Fruit fly (Drosophila melanogaster) whole organism, embryonic: Measurements from ENCODE around the gene Ankrd49.

Experiments
- Bdp1 ChIP-seq: fragments of 200-800 bp; sonication (Bioruptor generic); optimal IDR thresholded peaks from 3 replicates; lab custom pipeline; 2016; ENCODE audit warnings: missing biosample characterization, missing genetic modification characterization
- CG10366 ChIP-seq: fragments of 200-800 bp; sonication (Bioruptor generic); IDR thresholded peaks from 2 replicates; pipeline ENCODE4 v1.3.6; 2022; ENCODE audit warnings: missing biosample characterization, missing genetic modification characterization
- CG10959 ChIP-seq: fragments of 200-800 bp; sonication (Bioruptor generic); IDR thresholded peaks from 2 replicates; pipeline ENCODE4 v1.3.6; 2022; ENCODE audit warnings: missing biosample characterization, missing genetic modification characterization
- CG11093 ChIP-seq: fragments of 200-800 bp; sonication (Bioruptor generic); IDR thresholded peaks from 3 replicates; pipeline ENCODE4 v1.3.6; 2022; ENCODE audit warnings: missing biosample characterization, missing genetic modification characterization
- CG11695 ChIP-seq: fragments of 200-800 bp; sonication (Bioruptor generic); IDR thresholded peaks from 3 replicates; pipeline ENCODE4 v1.3.6; 2022; ENCODE audit warnings: missing biosample characterization, missing genetic modification characterization
- CG12299 ChIP-seq: fragments of 200-800 bp; sonication (Bioruptor generic); optimal IDR thresholded peaks from 2 replicates; lab custom pipeline; 2018; ENCODE audit warnings: missing biosample characterization, mild to moderate bottlenecking, missing genetic modification characterization
- CG1233 ChIP-seq: fragments of 200-800 bp; sonication (Bioruptor generic); optimal IDR thresholded peaks from 4 replicates; lab custom pipeline; 2018; ENCODE audit warnings: missing biosample characterization, mild to moderate bottlenecking, missing genetic modification characterization
- CG12942 ChIP-seq: fragments of 200-800 bp; sonication (Bioruptor generic); optimal IDR thresholded peaks from 3 replicates; lab custom pipeline; 2016; ENCODE audit warnings: missing biosample characterization, missing genetic modification characterization
- CG14050 ChIP-seq: fragments of 200-800 bp; sonication (Bioruptor generic); IDR thresholded peaks from 3 replicates; pipeline ENCODE4 v1.3.6; 2022; ENCODE audit warnings: missing biosample characterization, missing genetic modification characterization
- CG1647 ChIP-seq: fragments of 200-800 bp; sonication (Bioruptor generic); optimal IDR thresholded peaks from 3 replicates; lab custom pipeline; 2016; ENCODE audit warnings: missing biosample characterization, missing genetic modification characterization
- CG16779 ChIP-seq: fragments of 200-800 bp; sonication (Bioruptor generic); IDR thresholded peaks from 2 replicates; pipeline ENCODE4 v1.3.6; 2022; ENCODE audit warnings: missing biosample characterization, missing genetic modification characterization
- CG16863 ChIP-seq: fragments of 200-800 bp; sonication (Bioruptor generic); optimal IDR thresholded peaks from 3 replicates; lab custom pipeline; 2016; ENCODE audit warnings: missing biosample characterization, missing genetic modification characterization
- CG17829 ChIP-seq: fragments of 200-800 bp; optimal IDR thresholded peaks from 2 replicates; lab custom pipeline; 2019; ENCODE audit warnings: missing biosample characterization, mild to moderate bottlenecking, missing genetic modification characterization, moderate library complexity
- CG30403 ChIP-seq: fragments of 200-800 bp; sonication (Bioruptor generic); optimal IDR thresholded peaks from 3 replicates; lab custom pipeline; 2016; ENCODE audit warnings: missing biosample characterization, missing genetic modification characterization
- CG3281 ChIP-seq: fragments of 200-800 bp; sonication (Bioruptor generic); optimal IDR thresholded peaks from 3 replicates; lab custom pipeline; 2017; ENCODE audit warnings: missing biosample characterization, mild to moderate bottlenecking, missing genetic modification characterization
- CG3726 ChIP-seq: fragments of 200-800 bp; sonication (Bioruptor generic); IDR thresholded peaks from 3 replicates; pipeline ENCODE4, ENCODE4 v1.3.6; 2022; ENCODE audit warnings: missing biosample characterization, missing genetic modification characterization
- CG42726 ChIP-seq: fragments of 200-800 bp; sonication (Bioruptor generic); IDR thresholded peaks from 2 replicates; pipeline ENCODE4 v1.3.6; 2022; ENCODE audit warnings: missing biosample characterization, missing genetic modification characterization; ENCODE audit not compliant: partially characterized antibody
- CG4328 ChIP-seq: fragments of 200-800 bp; sonication (Bioruptor generic); optimal IDR thresholded peaks from 3 replicates; lab custom pipeline; 2017; ENCODE audit warnings: missing biosample characterization, missing genetic modification reagents, missing genetic modification characterization
- CG4730 ChIP-seq: fragments of 200-800 bp; sonication (Bioruptor generic); IDR thresholded peaks from 2 replicates; pipeline ENCODE4 v1.3.6; 2022; ENCODE audit warnings: missing biosample characterization, missing genetic modification characterization
- CG4854 ChIP-seq: fragments of 200-800 bp; sonication (Bioruptor generic); optimal IDR thresholded peaks from 2 replicates; lab custom pipeline; 2016; ENCODE audit warnings: missing biosample characterization, missing genetic modification characterization, inconsistent platforms
- CG5180 ChIP-seq: fragments of 200-800 bp; sonication (Bioruptor generic); optimal IDR thresholded peaks from 3 replicates; lab custom pipeline; 2017; ENCODE audit warnings: missing biosample characterization, missing genetic modification characterization, mild to moderate bottlenecking, moderate library complexity, missing genetic modification reagents
- CG6791 ChIP-seq: fragments of 200-800 bp; sonication (Bioruptor generic); IDR thresholded peaks from 3 replicates; pipeline ENCODE4 v1.3.6; 2022; ENCODE audit warnings: missing biosample characterization, missing genetic modification characterization; ENCODE audit not compliant: partially characterized antibody
- CG8924 ChIP-seq: fragments of 200-800 bp; optimal IDR thresholded peaks from 3 replicates; lab custom pipeline; 2019; ENCODE audit warnings: missing biosample characterization, mild to moderate bottlenecking, missing genetic modification characterization, moderate library complexity
- CG9797 ChIP-seq: fragments of 200-800 bp; sonication (Bioruptor generic); optimal IDR thresholded peaks from 3 replicates; lab custom pipeline; 2018; ENCODE audit warnings: missing biosample characterization, mild to moderate bottlenecking, missing genetic modification characterization
- CG9817 ChIP-seq: fragments of 200-800 bp; sonication (Bioruptor generic); optimal IDR thresholded peaks from 2 replicates; lab custom pipeline; 2018; ENCODE audit warnings: missing biosample characterization, mild to moderate bottlenecking, missing genetic modification characterization, moderate library complexity
- Dfd ChIP-seq, 2 experiments: fragments of >200 bp; optimal IDR thresholded peaks; 2 replicates each; lab custom pipeline; 2017; ENCODE audit warnings: missing biosample characterization in 2 of 2, missing genetic modification characterization in 2 of 2
- Dll ChIP-seq: fragments of 200-800 bp; sonication (Bioruptor generic); IDR thresholded peaks from 4 replicates; pipeline ENCODE4 v1.3.6; 2022; ENCODE audit warnings: missing biosample characterization, missing genetic modification characterization; ENCODE audit not compliant: partially characterized antibody
- Elba2 ChIP-seq: fragments of 200-800 bp; sonication (Bioruptor generic); optimal IDR thresholded peaks from 3 replicates; lab custom pipeline; 2016; ENCODE audit warnings: missing biosample characterization, missing genetic modification characterization
- GATAe ChIP-seq: fragments of 200-800 bp; sonication (Bioruptor generic); conservative IDR thresholded peaks from 2 replicates; pipeline ENCODE4 v1.3.6; 2022; ENCODE audit warnings: missing biosample characterization, missing genetic modification characterization
- Hr39 ChIP-seq: fragments of >200 bp; optimal IDR thresholded peaks from 2 replicates; lab custom pipeline; 2017
- Hr78 ChIP-seq, 2 experiments: fragments of 200-800 bp in 1 of 2; fragments of >200 bp in 1 of 2; sonication (Bioruptor generic) in 1 of 2; optimal IDR thresholded peaks; 2 replicates each; lab custom pipeline; 2017 to 2019; ENCODE audit warnings: missing biosample characterization in 2 of 2, missing genetic modification characterization in 2 of 2, mild to moderate bottlenecking in 1 of 2, moderate library complexity in 1 of 2
- Mrtf ChIP-seq: fragments of 200-800 bp; sonication (Bioruptor generic); IDR thresholded peaks from 3 replicates; pipeline ENCODE4 v1.3.6; 2022; ENCODE audit warnings: missing biosample characterization, missing genetic modification characterization
- PHDP ChIP-seq: fragments of 200-800 bp; sonication (Bioruptor generic); optimal IDR thresholded peaks from 3 replicates; lab custom pipeline; 2018; ENCODE audit warnings: missing biosample characterization, mild to moderate bottlenecking, missing genetic modification characterization, moderate library complexity
- abd-A ChIP-seq: fragments of 200-800 bp; sonication (Bioruptor generic); optimal IDR thresholded peaks from 3 replicates; lab custom pipeline; 2019; ENCODE audit warnings: missing biosample characterization, mild to moderate bottlenecking, missing genetic modification characterization, moderate library complexity
- dmrt11E ChIP-seq: fragments of 200-800 bp; sonication (Bioruptor generic); optimal IDR thresholded peaks from 3 replicates; lab custom pipeline; 2018; ENCODE audit warnings: missing biosample characterization, mild to moderate bottlenecking, missing genetic modification characterization, moderate library complexity
- gro ChIP-seq: fragments of 200-800 bp; sonication (Bioruptor generic); optimal IDR thresholded peaks from 2 replicates; lab custom pipeline; 2016; ENCODE audit warnings: missing biosample characterization, missing genetic modification characterization
- hkb ChIP-seq, 2 experiments: fragments of 200-800 bp in 1 of 2; fragments of >200 bp in 1 of 2; sonication (Bioruptor generic) in 1 of 2; IDR thresholded peaks in 1 of 2; optimal IDR thresholded peaks in 1 of 2; 2 replicates each; pipeline versions ENCODE4 v1.3.6 to Lab custom; 2017 to 2022; ENCODE audit warnings: missing biosample characterization in 1 of 2, missing genetic modification characterization in 1 of 2
- maf-S ChIP-seq: fragments of 200-800 bp; sonication (Bioruptor generic); optimal IDR thresholded peaks from 2 replicates; lab custom pipeline; 2016; ENCODE audit warnings: missing biosample characterization, missing genetic modification characterization
- nmo ChIP-seq: fragments of 200-800 bp; sonication (Bioruptor generic); optimal IDR thresholded peaks from 2 replicates; lab custom pipeline; 2018; ENCODE audit warnings: missing biosample characterization, mild to moderate bottlenecking, missing genetic modification characterization, moderate library complexity
- oc ChIP-seq: fragments of 200-800 bp; sonication (Bioruptor generic); optimal IDR thresholded peaks from 2 replicates; lab custom pipeline; 2018; ENCODE audit warnings: missing biosample characterization, mild to moderate bottlenecking, missing genetic modification characterization, moderate library complexity
- onecut ChIP-seq: fragments of 200-800 bp; sonication (Bioruptor generic); IDR thresholded peaks from 2 replicates; pipeline ENCODE4 v1.3.6; 2022; ENCODE audit warnings: missing biosample characterization, missing genetic modification characterization
- pan ChIP-seq, 4 experiments: fragments of >200 bp in 3 of 4; fragments of 200-800 bp in 1 of 4; sonication (Bioruptor generic) in 1 of 4; optimal IDR thresholded peaks in 3 of 4; IDR thresholded peaks in 1 of 4; 2 replicates each; pipeline versions ENCODE4 v1.3.6 to Lab custom; 2017 to 2022; ENCODE audit warnings: missing biosample characterization in 2 of 4, missing genetic modification characterization in 2 of 4, mixed read lengths in 1 of 4
- pros ChIP-seq: fragments of 200-800 bp; sonication (Bioruptor generic); optimal IDR thresholded peaks from 3 replicates; lab custom pipeline; 2019; ENCODE audit warnings: missing biosample characterization, mild to moderate bottlenecking, missing genetic modification characterization, moderate library complexity
- pum ChIP-seq: fragments of 200-800 bp; sonication (Bioruptor generic); optimal IDR thresholded peaks from 2 replicates; lab custom pipeline; 2016; ENCODE audit warnings: missing biosample characterization, missing genetic modification characterization
- sc ChIP-seq, 3 experiments: fragments of >200 bp in 2 of 3; fragments of 200-800 bp in 1 of 3; sonication (Bioruptor generic) in 1 of 3; optimal IDR thresholded peaks; 2 replicates in 2 of 3; 3 replicates in 1 of 3; lab custom pipeline; 2017; ENCODE audit warnings: mild to moderate bottlenecking in 1 of 3, missing biosample characterization in 1 of 3, missing genetic modification characterization in 1 of 3, missing genetic modification reagents in 1 of 3
- sens ChIP-seq: fragments of 200-800 bp; sonication (Bioruptor generic); peaks from one replicate; lab custom pipeline; 2016; ENCODE audit warnings: missing biosample characterization, missing genetic modification characterization
- vfl ChIP-seq: fragments of 200-800 bp; sonication (Bioruptor generic); optimal IDR thresholded peaks from 2 replicates; lab custom pipeline; 2016; ENCODE audit warnings: missing biosample characterization, missing genetic modification characterization

Ankrd49 gene

dm6 chr2L:14995594-14996463, 11.4 kb downstream of the Ankrd49 start (continued):
- TF ChIP-seq maf-S (GFP tag; lab: Kevin White, UChicago) (peak; percentile 12), sc (optimal IDR thresholded peaks at IDR 0.05; lab: Kevin White, UChicago) (no peak), sc (GFP tag; optimal IDR thresholded peaks at IDR 0.05; lab: Kevin White, UChicago) (peak; percentile 86), GATAe (no peak), CG42726 (GFP tag; lab: Robert Waterston, UW) (no peak), CG12942 (peak; percentile 86), Hr39 (lab: Kevin White, UChicago) (no peak), CG12299 (tag; lab: Kevin White, UChicago) (peak; percentile 82), CG10959 (GFP tag; lab: Robert Waterston, UW) (peak; percentile 87), CG11093 (GFP tag; lab: Robert Waterston, UW) (peak; percentile 91), nmo (GFP tag; lab: Kevin White, UChicago) (peak; percentile 96), abd-A (tag; lab: Kevin White, UChicago) (peak; percentile 98), pros (GFP tag; lab: Kevin White, UChicago) (peak; percentile 65), CG16863 (GFP tag; lab: Kevin White, UChicago) (peak; percentile 46), pum (GFP tag; lab: Kevin White, UChicago) (peak; percentile 3), CG11695 (GFP tag; lab: Robert Waterston, UW) (peak; percentile 94), CG14050 (GFP tag; lab: Robert Waterston, UW) (peak; percentile 90), CG3726 (peak; percentile 89), sens (GFP tag; lab: Kevin White, UChicago) (peak; percentile 85), CG4854 (GFP tag; lab: Kevin White, UChicago) (peak; percentile 61), Bdp1 (GFP tag; lab: Kevin White, UChicago) (no peak), oc (tag; lab: Kevin White, UChicago) (peak; percentile 92), CG30403 (GFP tag; lab: Kevin White, UChicago) (peak; percentile 91), CG4730 (GFP tag; lab: Robert Waterston, UW) (peak; percentile 91), dmrt11E (tag; lab: Kevin White, UChicago) (peak; percentile 90), CG4328 (peak; percentile 34), PHDP (tag; lab: Kevin White, UChicago) (peak; percentile 93), CG9797 (peak; percentile 25), CG17829 (tag; lab: Kevin White, UChicago) (peak; percentile 95), CG10366 (GFP tag; lab: Robert Waterston, UW) (peak; percentile 92), Dfd (GFP tag; optimal IDR thresholded peaks at IDR 0.05; lab: Kevin White, UChicago) (no peak), hkb (optimal IDR thresholded peaks at IDR 0.05; lab: Kevin White, UChicago) (no peak), hkb (GFP tag; IDR thresholded peaks at IDR 0.05; lab: Robert Waterston, UW) (peak; percentile 94), gro (GFP tag; lab: Kevin White, UChicago) (no peak), CG3281 (GFP tag; lab: Kevin White, UChicago) (peak; percentile 71), vfl (GFP tag; lab: Kevin White, UChicago) (peak; percentile 53), onecut (GFP tag; lab: Robert Waterston, UW) (peak; percentile 73), Dll (GFP tag; lab: Robert Waterston, UW) (0 out of 4 replicates have a peak, but pooled peaks have one; percentile 28), CG9817 (tag; lab: Kevin White, UChicago) (peak; percentile 73), CG16779 (no peak; the same call in 1 of the 2 replicates), CG1647 (GFP tag; lab: Kevin White, UChicago) (peak; percentile 69), Elba2 (GFP tag; lab: Kevin White, UChicago) (peak; percentile 16), CG5180 (GFP tag; lab: Kevin White, UChicago) (peak; percentile 76), Mrtf (GFP tag; lab: Robert Waterston, UW) (peak; percentile 82), CG8924 (tag; lab: Kevin White, UChicago) (peak; percentile 95), CG1233 (peak; percentile 86), CG6791 (GFP tag; lab: Robert Waterston, UW) (0 out of 3 replicates have a peak, but pooled peaks have one; percentile 31), pan (optimal IDR thresholded peaks at IDR 0.05; lab: Kevin White, UChicago) (no peak), pan (GFP tag; optimal IDR thresholded peaks at IDR 0.05 in 1 of 2, IDR thresholded peaks at IDR 0.05 in 1 of 2) (peak in 1 of 2 experiments; percentile 94), Hr78 (GFP tag; optimal IDR thresholded peaks at IDR 0.05; lab: Kevin White, UChicago) (peak in 1 of 2 experiments; percentile 76)
